Fruit fly (Drosophila melanogaster) whole organism, embryonic: Measurements from ENCODE around the gene wit.

Experiments
- Bdp1 ChIP-seq: fragments of 200-800 bp; sonication (Bioruptor generic); optimal IDR thresholded peaks from 3 replicates; lab custom pipeline; 2016; ENCODE audit warnings: missing biosample characterization, missing genetic modification characterization
- CG11695 ChIP-seq: fragments of 200-800 bp; sonication (Bioruptor generic); IDR thresholded peaks from 3 replicates; pipeline ENCODE4 v1.3.6; 2022; ENCODE audit warnings: missing biosample characterization, missing genetic modification characterization
- CG12104 ChIP-seq: fragments of 200-800 bp; sonication (Bioruptor generic); optimal IDR thresholded peaks from 3 replicates; lab custom pipeline; 2016; ENCODE audit warnings: missing biosample characterization, missing genetic modification characterization
- CG12219 ChIP-seq: fragments of 200-800 bp; sonication (Bioruptor generic); optimal IDR thresholded peaks from 3 replicates; lab custom pipeline; 2018; ENCODE audit warnings: missing biosample characterization, mild to moderate bottlenecking, missing genetic modification characterization
- CG1602 ChIP-seq: fragments of 200-800 bp; sonication (Bioruptor generic); optimal IDR thresholded peaks from 3 replicates; lab custom pipeline; 2016; ENCODE audit warnings: missing biosample characterization, missing genetic modification characterization
- CG16779 ChIP-seq: fragments of 200-800 bp; sonication (Bioruptor generic); IDR thresholded peaks from 2 replicates; pipeline ENCODE4 v1.3.6; 2022; ENCODE audit warnings: missing biosample characterization, missing genetic modification characterization
- CG17186 ChIP-seq: fragments of 200-800 bp; sonication (Bioruptor generic); optimal IDR thresholded peaks from 3 replicates; lab custom pipeline; 2017; ENCODE audit warnings: missing biosample characterization, missing genetic modification reagents, missing genetic modification characterization
- CG17385 ChIP-seq: fragments of 200-800 bp; sonication (Bioruptor generic); optimal IDR thresholded peaks from 3 replicates; lab custom pipeline; 2018; ENCODE audit warnings: missing biosample characterization, mild to moderate bottlenecking, missing genetic modification characterization
- CG2116 ChIP-seq: fragments of 200-800 bp; sonication (Bioruptor generic); optimal IDR thresholded peaks from 3 replicates; lab custom pipeline; 2018; ENCODE audit warnings: missing biosample characterization, mild to moderate bottlenecking, missing genetic modification characterization
- CG2120 ChIP-seq: fragments of 200-800 bp; sonication (Bioruptor generic); optimal IDR thresholded peaks from 3 replicates; lab custom pipeline; 2016; ENCODE audit warnings: missing biosample characterization, missing genetic modification characterization
- CG2678 ChIP-seq: fragments of 200-800 bp; sonication (Bioruptor generic); optimal IDR thresholded peaks from 3 replicates; lab custom pipeline; 2019; ENCODE audit warnings: missing biosample characterization, mild to moderate bottlenecking, missing genetic modification characterization, moderate library complexity
- CG30403 ChIP-seq: fragments of 200-800 bp; sonication (Bioruptor generic); optimal IDR thresholded peaks from 3 replicates; lab custom pipeline; 2016; ENCODE audit warnings: missing biosample characterization, missing genetic modification characterization
- CG3995 ChIP-seq: fragments of 200-800 bp; sonication (Bioruptor generic); optimal IDR thresholded peaks from 3 replicates; lab custom pipeline; 2016; ENCODE audit warnings: missing biosample characterization, missing genetic modification characterization
- CG5180 ChIP-seq: fragments of 200-800 bp; sonication (Bioruptor generic); optimal IDR thresholded peaks from 3 replicates; lab custom pipeline; 2017; ENCODE audit warnings: missing biosample characterization, missing genetic modification characterization, mild to moderate bottlenecking, moderate library complexity, missing genetic modification reagents
- CG6254 ChIP-seq: fragments of 200-800 bp; sonication (Bioruptor generic); optimal IDR thresholded peaks from 3 replicates; lab custom pipeline; 2017; ENCODE audit warnings: mild to moderate bottlenecking, missing biosample characterization, missing genetic modification reagents, missing genetic modification characterization
- CG7271 ChIP-seq: fragments of 200-800 bp; sonication (Bioruptor generic); optimal IDR thresholded peaks from 2 replicates; lab custom pipeline; 2018; ENCODE audit warnings: missing biosample characterization, mild to moderate bottlenecking, missing genetic modification characterization, moderate library complexity
- CG7928 ChIP-seq: fragments of 200-800 bp; sonication (Bioruptor generic); optimal IDR thresholded peaks from 2 replicates; lab custom pipeline; 2017; ENCODE audit warnings: missing biosample characterization, mild to moderate bottlenecking, missing genetic modification characterization
- CkIIα-i1 ChIP-seq: fragments of 200-800 bp; sonication (Bioruptor generic); IDR thresholded peaks from 2 replicates; pipeline ENCODE4 v1.3.6; 2022; ENCODE audit warnings: missing biosample characterization, missing genetic modification characterization
- Dfd ChIP-seq, 2 experiments: fragments of >200 bp; optimal IDR thresholded peaks; 2 replicates each; lab custom pipeline; 2017; ENCODE audit warnings: missing biosample characterization in 2 of 2, missing genetic modification characterization in 2 of 2
- Dll ChIP-seq: fragments of 200-800 bp; sonication (Bioruptor generic); IDR thresholded peaks from 4 replicates; pipeline ENCODE4 v1.3.6; 2022; ENCODE audit warnings: missing biosample characterization, missing genetic modification characterization; ENCODE audit not compliant: partially characterized antibody
- Dref ChIP-seq: fragments of 200-800 bp; sonication (Bioruptor generic); IDR thresholded peaks from 2 replicates; pipeline ENCODE4 v1.3.6; 2022; ENCODE audit warnings: missing biosample characterization, missing genetic modification characterization
- Fer3 ChIP-seq: fragments of 200-800 bp; sonication (Bioruptor generic); optimal IDR thresholded peaks from 2 replicates; lab custom pipeline; 2018; ENCODE audit warnings: missing biosample characterization, mild to moderate bottlenecking, missing genetic modification characterization, moderate library complexity
- Hey ChIP-seq: fragments of 200-800 bp; sonication (Bioruptor generic); optimal IDR thresholded peaks from 3 replicates; lab custom pipeline; 2018; ENCODE audit warnings: missing biosample characterization, mild to moderate bottlenecking, missing genetic modification characterization
- Hmx ChIP-seq: fragments of 200-800 bp; sonication (Bioruptor generic); optimal IDR thresholded peaks from 2 replicates; lab custom pipeline; 2016; ENCODE audit warnings: missing biosample characterization, missing genetic modification characterization
- Jarid2 ChIP-seq: fragments of 200-800 bp; sonication (Bioruptor generic); optimal IDR thresholded peaks from 3 replicates; lab custom pipeline; 2017; ENCODE audit warnings: mild to moderate bottlenecking, missing biosample characterization, missing genetic modification reagents, missing genetic modification characterization
- Lim3 ChIP-seq: fragments of 200-800 bp; sonication (Bioruptor generic); IDR thresholded peaks from 2 replicates; pipeline ENCODE4 v1.3.6; 2022; ENCODE audit warnings: missing biosample characterization, missing genetic modification characterization
- Lpt ChIP-seq: fragments of >200 bp; optimal IDR thresholded peaks from 2 replicates; lab custom pipeline; 2018; ENCODE audit warnings: missing biosample characterization, missing genetic modification characterization
- Med ChIP-seq: fragments of 200-800 bp; sonication (Bioruptor generic); peaks from one replicate; lab custom pipeline; 2016; ENCODE audit warnings: missing biosample characterization, missing genetic modification characterization, mild to moderate bottlenecking, inconsistent platforms, moderate library complexity
- Rfx ChIP-seq: fragments of 200-800 bp; sonication (Bioruptor generic); IDR thresholded peaks from 2 replicates; pipeline ENCODE4 v1.3.6; 2022; ENCODE audit warnings: missing biosample characterization, missing genetic modification characterization
- ash1 ChIP-seq: fragments of 200-800 bp; sonication (Bioruptor generic); optimal IDR thresholded peaks from 2 replicates; lab custom pipeline; 2018; ENCODE audit warnings: missing biosample characterization, mild to moderate bottlenecking, missing genetic modification characterization
- chif ChIP-seq, 2 experiments: fragments of 200-800 bp; sonication (Bioruptor generic); optimal IDR thresholded peaks; 3 replicates each; lab custom pipeline; 2016; ENCODE audit warnings: missing biosample characterization in 2 of 2, missing genetic modification characterization in 2 of 2
- chm ChIP-seq: fragments of 200-800 bp; sonication (Bioruptor generic); IDR thresholded peaks from 2 replicates; pipeline ENCODE4 v1.3.6; 2022; ENCODE audit warnings: missing biosample characterization, missing genetic modification characterization
- dati ChIP-seq: fragments of 200-800 bp; sonication (Bioruptor generic); IDR thresholded peaks from 2 replicates; pipeline ENCODE4 v1.3.6; 2022; ENCODE audit warnings: missing biosample characterization, missing genetic modification characterization
- dpn ChIP-seq, 2 experiments: fragments of 200-800 bp; sonication (Bioruptor generic); optimal IDR thresholded peaks; 3 replicates each; lab custom pipeline; 2016; ENCODE audit warnings: missing biosample characterization in 2 of 2, missing genetic modification characterization in 2 of 2
- dysf ChIP-seq: fragments of 200-800 bp; sonication (Bioruptor generic); IDR thresholded peaks from 3 replicates; pipeline ENCODE4 v1.3.6; 2022; ENCODE audit warnings: missing biosample characterization, missing genetic modification characterization
- eyg ChIP-seq: fragments of 200-800 bp; sonication (Bioruptor generic); optimal IDR thresholded peaks from 3 replicates; lab custom pipeline; 2016; ENCODE audit warnings: missing biosample characterization, missing genetic modification characterization
- fd96Cb ChIP-seq: fragments of 200-800 bp; sonication (Bioruptor generic); optimal IDR thresholded peaks from 2 replicates; lab custom pipeline; 2018; ENCODE audit warnings: missing biosample characterization, mild to moderate bottlenecking, missing genetic modification characterization, moderate library complexity
- grn ChIP-seq: fragments of 200-800 bp; sonication (Bioruptor generic); optimal IDR thresholded peaks from 3 replicates; lab custom pipeline; 2017; ENCODE audit warnings: missing biosample characterization, missing genetic modification characterization
- hbn ChIP-seq: fragments of 200-800 bp; sonication (Bioruptor generic); IDR thresholded peaks from 2 replicates; pipeline ENCODE4 v1.3.6; 2022; ENCODE audit warnings: missing biosample characterization, missing genetic modification characterization; ENCODE audit not compliant: partially characterized antibody
- kni ChIP-seq: fragments of 200-800 bp; sonication (Bioruptor generic); optimal IDR thresholded peaks from 3 replicates; lab custom pipeline; 2017; ENCODE audit warnings: mild to moderate bottlenecking, missing biosample characterization, missing genetic modification reagents, missing genetic modification characterization
- lov ChIP-seq, 2 experiments: fragments of 200-800 bp in 1 of 2; fragments of >200 bp in 1 of 2; sonication (Bioruptor generic) in 1 of 2; IDR thresholded peaks in 1 of 2; optimal IDR thresholded peaks in 1 of 2; 2 replicates in 1 of 2; 3 replicates in 1 of 2; pipeline versions ENCODE4 v1.3.6 to Lab custom; 2017 to 2022; ENCODE audit warnings: missing biosample characterization in 1 of 2, missing genetic modification characterization in 1 of 2
- mld ChIP-seq: fragments of 200-800 bp; sonication (Bioruptor generic); IDR thresholded peaks from 3 replicates; pipeline ENCODE4 v1.3.6; 2022; ENCODE audit warnings: missing biosample characterization, missing genetic modification characterization; ENCODE audit not compliant: partially characterized antibody
- prd ChIP-seq, 3 experiments: fragments of >200 bp in 2 of 3; fragments of 200-800 bp in 1 of 3; sonication (Bioruptor generic) in 1 of 3; optimal IDR thresholded peaks in 2 of 3; IDR thresholded peaks in 1 of 3; 2 replicates in 2 of 3; 3 replicates in 1 of 3; pipeline versions ENCODE4 v1.3.6 to Lab custom; 2017 to 2022; ENCODE audit warnings: missing biosample characterization in 1 of 3, missing genetic modification characterization in 1 of 3
- ranshi ChIP-seq: fragments of 200-800 bp; sonication (Bioruptor generic); IDR thresholded peaks from 2 replicates; pipeline ENCODE4 v1.3.6; 2022; ENCODE audit warnings: missing biosample characterization, missing genetic modification characterization
- sima ChIP-seq: fragments of 200-800 bp; sonication (Bioruptor generic); optimal IDR thresholded peaks from 2 replicates; lab custom pipeline; 2016; ENCODE audit warnings: missing biosample characterization, missing genetic modification characterization
- sqz ChIP-seq: fragments of 200-800 bp; sonication (Bioruptor generic); optimal IDR thresholded peaks from 3 replicates; lab custom pipeline; 2018; ENCODE audit warnings: missing biosample characterization, mild to moderate bottlenecking, missing genetic modification characterization
- tap ChIP-seq: fragments of 200-800 bp; optimal IDR thresholded peaks from 3 replicates; lab custom pipeline; 2019; ENCODE audit warnings: missing biosample characterization, mild to moderate bottlenecking, missing genetic modification characterization, moderate library complexity
- tna ChIP-seq: fragments of 200-800 bp; sonication (Bioruptor generic); IDR thresholded peaks from 2 replicates; pipeline ENCODE4 v1.3.6; 2022; ENCODE audit warnings: missing biosample characterization, missing genetic modification characterization; ENCODE audit not compliant: partially characterized antibody
- wdn ChIP-seq: fragments of 200-800 bp; sonication (Bioruptor generic); IDR thresholded peaks from 2 replicates; pipeline ENCODE4 v1.3.6; 2022; ENCODE audit warnings: missing biosample characterization, missing genetic modification characterization
- wor ChIP-seq: fragments of 200-800 bp; sonication (Bioruptor generic); IDR thresholded peaks from 2 replicates; pipeline ENCODE4 v1.3.6; 2022; ENCODE audit warnings: missing biosample characterization, missing genetic modification characterization

wit gene

DNA sequence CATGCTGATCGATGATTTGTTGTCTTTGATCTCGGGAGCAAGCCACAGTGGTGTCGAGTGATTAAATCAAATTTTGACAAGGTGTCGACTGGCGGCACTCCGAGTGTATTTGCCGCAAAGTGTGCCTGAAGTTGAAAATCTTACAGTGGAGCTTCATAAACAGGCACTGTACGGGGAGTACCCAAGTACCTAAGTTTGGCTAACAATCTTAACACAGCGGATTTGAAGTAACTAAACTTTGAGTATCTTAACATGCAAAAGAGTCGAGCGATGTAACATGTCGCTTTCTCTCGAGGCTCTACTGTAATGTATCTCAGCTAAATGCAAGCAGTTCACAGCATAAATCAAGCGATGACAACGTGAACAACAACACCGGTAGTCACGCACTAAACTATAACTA lies 54.8 kb downstream of the wit start (continued):
- TF ChIP-seq chm: peak; percentile 91
- TF ChIP-seq CG6254: peak; percentile 66
- TF ChIP-seq Jarid2 (GFP tag; lab: Kevin White, UChicago): no peak
- TF ChIP-seq fd96Cb: peak; percentile 76
- no peak for TF ChIP-seq ash1
- TF ChIP-seq chif (GFP tag; optimal IDR thresholded peaks at IDR 0.05; lab: Kevin White, UChicago): peak; percentile 19 to 85
- TF ChIP-seq hbn: no peak
- TF ChIP-seq ranshi (GFP tag; lab: Robert Waterston, UW): peak; percentile 78; the same call in 1 of the 2 replicates
- TF ChIP-seq CG7271 (tag; lab: Kevin White, UChicago): peak; percentile 70
- peak; percentile 3 for TF ChIP-seq sqz (GFP tag; lab: Kevin White, UChicago)
- TF ChIP-seq wdn (GFP tag; lab: Robert Waterston, UW): no peak
- no peak for TF ChIP-seq Dref
- TF ChIP-seq wor: peak; percentile 58
- TF ChIP-seq CG5180 (GFP tag; lab: Kevin White, UChicago): no peak
- TF ChIP-seq Med (GFP tag; lab: Kevin White, UChicago): peak; percentile 90
- TF ChIP-seq dpn (GFP tag; optimal IDR thresholded peaks at IDR 0.05; lab: Kevin White, UChicago): peak; percentile 60 to 71
- TF ChIP-seq CG11695 (GFP tag; lab: Robert Waterston, UW): peak; percentile 56; the same call in 2 of the 3 replicates
- no peak for TF ChIP-seq CG3995 (GFP tag; lab: Kevin White, UChicago)
- TF ChIP-seq CG2678 (tag; lab: Kevin White, UChicago): peak; percentile 59
- TF ChIP-seq CG17385 (GFP tag; lab: Kevin White, UChicago): peak; percentile 51
- TF ChIP-seq CG7928 (GFP tag; lab: Kevin White, UChicago): no peak
- TF ChIP-seq dati (GFP tag; lab: Robert Waterston, UW): peak; percentile 70
- TF ChIP-seq Hmx: no peak
- peak; percentile 11 for TF ChIP-seq Fer3
- no peak for TF ChIP-seq CG2116 (GFP tag; lab: Kevin White, UChicago)
- TF ChIP-seq Lpt (GFP tag; lab: Kevin White, UChicago): no peak
- TF ChIP-seq grn: no peak
- TF ChIP-seq CG17186 (GFP tag; lab: Kevin White, UChicago): peak; percentile 42
- no peak for TF ChIP-seq CG2120 (GFP tag; lab: Kevin White, UChicago)
- TF ChIP-seq Lim3 (GFP tag; lab: Robert Waterston, UW): no peak
- no peak for TF ChIP-seq Bdp1 (GFP tag; lab: Kevin White, UChicago)
- peak; percentile 68 for TF ChIP-seq dysf (GFP tag; lab: Robert Waterston, UW)
- TF ChIP-seq sima (GFP tag; lab: Kevin White, UChicago): no peak
- TF ChIP-seq Hey: no peak
- TF ChIP-seq CG12219 (GFP tag; lab: Kevin White, UChicago): peak; percentile 65
- no peak for TF ChIP-seq prd (optimal IDR thresholded peaks at IDR 0.05; lab: Kevin White, UChicago)
- TF ChIP-seq prd (GFP tag; IDR thresholded peaks at IDR 0.05; lab: Robert Waterston, UW): peak; percentile 92
- no peak for TF ChIP-seq tna (GFP tag; lab: Robert Waterston, UW)
- no peak for TF ChIP-seq CG16779
- TF ChIP-seq mld (GFP tag; lab: Robert Waterston, UW): no peak
- TF ChIP-seq CG30403: peak; percentile 59
- TF ChIP-seq lov (optimal IDR thresholded peaks at IDR 0.05; lab: Kevin White, UChicago): no peak
- TF ChIP-seq lov (GFP tag; IDR thresholded peaks at IDR 0.05; lab: Robert Waterston, UW): peak; percentile 80
- no peak for TF ChIP-seq Rfx
- TF ChIP-seq CkIIα-i1: no peak
- peak; percentile 18 for TF ChIP-seq tap (tag; lab: Kevin White, UChicago)
- TF ChIP-seq eyg: no peak
- TF ChIP-seq CG12104: no peak
- TF ChIP-seq Dll: no peak
- no peak for TF ChIP-seq Dfd (GFP tag; optimal IDR thresholded peaks at IDR 0.05; lab: Kevin White, UChicago)
- TF ChIP-seq kni (GFP tag; lab: Kevin White, UChicago): no peak
- peak; percentile 62 for TF ChIP-seq CG1602
